Worm (Caenorhabditis elegans): ENCODE measurements around the gene orai-1.

The orai-1 gene

DNA sequence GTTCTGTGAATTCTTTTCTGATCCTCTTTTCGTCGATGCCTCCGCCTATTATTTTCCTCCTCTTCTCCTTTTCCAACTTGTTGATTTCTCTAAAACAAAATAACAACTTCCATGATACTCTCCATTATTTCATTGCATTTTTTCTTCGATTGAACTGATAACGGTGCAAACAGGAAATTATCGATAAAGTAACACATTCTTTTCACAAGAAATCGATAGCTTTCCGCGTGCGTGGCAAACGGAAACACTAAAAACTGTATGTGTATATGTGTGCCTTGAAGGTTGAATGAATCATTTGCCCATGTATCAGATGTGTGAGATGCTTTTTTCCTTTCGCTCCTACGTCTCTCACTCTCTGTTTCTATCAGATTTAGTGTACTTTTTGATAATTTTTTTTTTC is 5.0 kb downstream of the orai-1 start:
- TF ChIP-seq ceh-39 (tag; optimal IDR thresholded peaks at IDR 0.05) (no peak), M03D4.4 (tag; optimal IDR thresholded peaks at IDR 0.05) (no peak), blmp-1 (tag; optimal IDR thresholded peaks at IDR 0.05) (no peak), mep-1 (tag; optimal IDR thresholded peaks at IDR 0.05) (no peak), nhr-237 (tag; optimal IDR thresholded peaks at IDR 0.05) (no peak), unc-62 (GFP tag; optimal IDR thresholded peaks at IDR 0.05) (no peak)

DNA sequence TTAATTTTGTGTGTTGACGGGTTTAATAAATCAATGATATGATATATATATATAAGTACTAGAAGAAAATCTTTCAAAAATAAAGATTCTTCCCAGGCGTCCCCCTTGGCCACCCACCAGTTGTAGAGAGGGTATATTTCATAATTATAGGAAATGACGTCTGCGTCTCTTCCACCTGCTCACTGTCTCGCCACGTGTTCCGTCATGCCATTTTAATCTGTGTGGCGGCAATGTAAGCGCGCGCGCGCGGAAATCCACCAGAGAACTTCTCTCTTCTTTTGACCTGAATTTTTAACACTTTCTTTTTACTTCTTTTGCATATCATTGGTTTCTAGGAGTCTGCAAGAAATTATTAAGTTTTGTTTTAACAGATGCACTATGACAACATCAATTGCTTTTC is 7.8 kb downstream of the orai-1 start:
- TF ChIP-seq hlh-1 (tag; optimal IDR thresholded peaks at IDR 0.05) (no peak), nhr-28 (tag; optimal IDR thresholded peaks at IDR 0.05) (no peak), snpc-4 (tag; optimal IDR thresholded peaks at IDR 0.05) (no peak), lin-32 (GFP tag; optimal IDR thresholded peaks at IDR 0.05) (no peak), nhr-2 (tag; optimal IDR thresholded peaks at IDR 0.05) (no peak), ham-2 (GFP tag; optimal IDR thresholded peaks at IDR 0.05) (peak; percentile 54), unc-62 (GFP tag; optimal IDR thresholded peaks at IDR 0.05) (no peak), mls-2 (tag; optimal IDR thresholded peaks at IDR 0.05) (peak; percentile 16), blmp-1 (tag; optimal IDR thresholded peaks at IDR 0.05) (no peak), nhr-237 (tag; optimal IDR thresholded peaks at IDR 0.05) (no peak), M03D4.4 (tag; optimal IDR thresholded peaks at IDR 0.05) (no peak)

DNA sequence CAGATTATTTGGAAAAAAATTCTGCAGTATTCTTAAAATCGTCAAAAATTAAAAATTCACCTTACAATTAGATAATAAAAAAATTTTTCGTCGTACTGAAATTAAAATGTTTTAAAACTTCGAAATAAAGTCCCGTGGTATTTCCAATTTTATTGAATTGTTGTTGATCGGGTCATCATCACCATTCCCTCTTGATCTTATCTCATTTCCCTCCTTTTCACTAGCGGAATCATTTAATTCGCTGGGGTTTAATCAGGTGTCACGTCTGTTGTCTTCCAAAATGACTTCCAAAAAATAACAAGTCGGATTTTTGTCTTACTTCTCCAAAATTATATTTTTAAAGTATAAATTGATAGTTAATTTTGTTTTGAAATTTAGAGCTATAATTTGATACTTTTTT is 10.1 kb downstream of the orai-1 start:
- TF ChIP-seq blmp-1 (tag; optimal IDR thresholded peaks at IDR 0.05) (no peak), ham-2 (GFP tag; optimal IDR thresholded peaks at IDR 0.05) (no peak), ztf-11 (tag; optimal IDR thresholded peaks at IDR 0.05) (no peak), ces-1 (GFP tag; optimal IDR thresholded peaks at IDR 0.05) (no peak), snpc-4 (tag; optimal IDR thresholded peaks at IDR 0.05) (no peak), elt-1 (tag; optimal IDR thresholded peaks at IDR 0.05; ENCODE audit: borderline replicate concordance, insufficient read depth) (no peak), elt-3 (tag; optimal IDR thresholded peaks at IDR 0.05) (no peak)

DNA sequence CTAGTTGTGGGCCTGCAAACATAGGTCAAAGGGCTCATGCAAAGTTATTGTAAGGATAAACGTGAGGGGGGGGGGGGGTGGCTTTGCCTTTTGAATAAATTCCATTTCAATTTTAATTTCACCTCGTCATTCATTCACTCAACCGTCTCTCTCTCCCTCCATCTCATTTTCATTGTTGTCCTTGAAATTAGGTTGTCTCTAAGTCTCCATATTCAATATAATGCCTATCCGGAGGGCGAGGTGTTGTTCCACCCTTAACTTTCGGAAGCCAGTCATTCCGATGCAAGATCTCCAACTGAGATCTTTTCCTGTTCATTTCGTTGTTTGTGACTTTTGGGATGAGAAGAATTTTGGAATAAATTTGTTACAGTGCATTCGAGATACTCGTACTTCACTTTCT is 10.7 kb downstream of the orai-1 start:
- no peak for TF ChIP-seq elt-3 (tag; optimal IDR thresholded peaks at IDR 0.05)
- TF ChIP-seq mls-2 (tag; optimal IDR thresholded peaks at IDR 0.05), result peak; percentile 7
- peak; percentile 38 for TF ChIP-seq blmp-1 (tag; optimal IDR thresholded peaks at IDR 0.05)
- TF ChIP-seq ces-1 (GFP tag; optimal IDR thresholded peaks at IDR 0.05), result peak; percentile 54

DNA sequence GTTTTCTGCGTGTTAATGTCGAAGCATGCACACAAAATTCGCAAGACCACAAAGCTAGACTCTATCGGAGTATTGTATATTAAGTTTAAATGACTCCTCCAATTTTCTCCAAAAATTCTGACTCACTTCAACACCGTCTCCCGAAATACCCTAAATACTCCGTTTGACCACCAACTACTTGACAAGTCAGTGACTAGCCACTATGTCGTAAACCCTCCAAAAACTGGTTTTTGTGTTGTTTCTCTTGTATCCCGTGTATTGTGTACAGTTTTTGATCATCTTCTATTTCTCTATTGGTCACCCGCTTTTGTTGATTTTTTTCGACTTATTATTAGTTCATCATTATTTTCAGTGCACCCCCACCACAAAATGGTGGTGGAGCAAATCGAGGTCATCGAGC is 11.8 kb downstream of the orai-1 start, which contains the start of gene C09F5.1:
Gene C09F5.1, plus strand, starts transcription at position 353 of the 400 bp plus-strand sequence.
- TF ChIP-seq hlh-1 (tag; optimal IDR thresholded peaks at IDR 0.05), result no peak

DNA sequence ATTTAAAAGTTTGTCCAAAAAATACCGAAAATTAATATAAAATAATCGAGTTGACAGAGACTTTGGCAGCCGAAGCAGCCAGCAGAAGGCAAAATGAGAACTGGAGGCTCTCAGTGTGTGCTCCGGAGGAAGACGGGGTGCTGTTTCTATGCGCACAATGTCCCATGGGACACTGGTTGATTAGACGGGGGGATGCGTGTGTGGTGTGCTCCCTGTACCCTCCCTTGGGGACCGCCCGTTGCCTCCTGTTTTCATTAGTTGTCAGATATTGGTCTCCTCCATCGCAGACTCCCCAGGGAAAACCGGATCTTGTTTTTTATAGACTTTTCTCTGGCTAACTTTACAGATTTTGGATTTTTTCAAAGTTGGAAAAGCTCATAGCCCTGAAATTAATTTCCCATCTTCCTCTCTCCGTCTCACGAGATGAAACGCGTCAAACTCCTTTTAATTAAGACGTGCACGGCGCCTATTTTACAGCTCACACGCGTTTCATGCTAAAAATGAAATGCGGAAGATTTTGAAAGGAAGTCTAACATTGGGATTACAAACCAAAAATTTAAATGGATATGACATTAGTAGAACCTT is 18.7 kb downstream of the orai-1 start, which contains the start of gene C09F5.3:
Gene C09F5.3, minus strand, starts transcription at position 94 of the 585 bp plus-strand sequence.
- TF ChIP-seq blmp-1 (tag; optimal IDR thresholded peaks at IDR 0.05) (no peak), sptf-1 (tag; optimal IDR thresholded peaks at IDR 0.05) (no peak), tbx-8 (GFP tag; optimal IDR thresholded peaks at IDR 0.05) (no peak), ceh-39 (tag; optimal IDR thresholded peaks at IDR 0.05) (no peak), unc-39 (tag; optimal IDR thresholded peaks at IDR 0.05) (no peak), lin-13 (tag; optimal IDR thresholded peaks at IDR 0.05) (no peak), nhr-12 (tag; optimal IDR thresholded peaks at IDR 0.05) (no peak), ceh-83 (GFP tag; optimal IDR thresholded peaks at IDR 0.05) (no peak), pha-4 (tag; optimal IDR thresholded peaks at IDR 0.05) (no peak), M03D4.4 (tag; optimal IDR thresholded peaks at IDR 0.05) (no peak), mab-5 (tag; optimal IDR thresholded peaks at IDR 0.05) (no peak), unc-120 (tag; optimal IDR thresholded peaks at IDR 0.05; ENCODE audit: poor library complexity, severe bottlenecking) (no peak), sem-2 (GFP tag; optimal IDR thresholded peaks at IDR 0.05) (no peak), hlh-1 (tag; optimal IDR thresholded peaks at IDR 0.05) (no peak), nhr-237 (tag; optimal IDR thresholded peaks at IDR 0.05) (no peak), flh-1 (GFP tag; optimal IDR thresholded peaks at IDR 0.05) (no peak), mls-2 (tag; optimal IDR thresholded peaks at IDR 0.05) (no peak), drap-1 (GFP tag; optimal IDR thresholded peaks at IDR 0.05) (no peak)

All from whole organism, mixed stage, embryonic.